Worm (Caenorhabditis elegans) whole organism, mixed stage, embryonic: ENCODE results near the gene C14B1.2.

Experiments
- M03D4.4 ChIP-seq: sonication (generic microtip); optimal IDR thresholded peaks from 2 replicates; lab custom pipeline; 2017; ENCODE audit warnings: mild to moderate bottlenecking, missing genetic modification characterization, missing compliant biosample characterization
- blmp-1 ChIP-seq: fragments of 150-350 bp; optimal IDR thresholded peaks from 2 replicates; lab custom pipeline; 2014; ENCODE audit warnings: missing biosample characterization, missing genetic modification characterization
- ceh-39 ChIP-seq: fragments of 150-350 bp; optimal IDR thresholded peaks from 2 replicates; lab custom pipeline; 2014; ENCODE audit warnings: missing biosample characterization, missing genetic modification characterization
- ces-1 ChIP-seq: fragments of 150-350 bp; optimal IDR thresholded peaks from 2 replicates; lab custom pipeline; 2014; ENCODE audit warnings: missing biosample characterization, missing genetic modification reagents, missing genetic modification characterization
- drap-1 ChIP-seq: fragments of 200-800 bp; sonication (Bioruptor generic); optimal IDR thresholded peaks from 3 replicates; lab custom pipeline; 2018; ENCODE audit warnings: mild to moderate bottlenecking, missing genetic modification characterization, missing compliant biosample characterization
- elt-1 ChIP-seq: sonication (generic microtip); optimal IDR thresholded peaks from 2 replicates; lab custom pipeline; 2017; ENCODE audit warnings: missing genetic modification characterization, mild to moderate bottlenecking, missing compliant biosample characterization, antibody characterized with exemption, moderate library complexity, borderline replicate concordance; ENCODE audit not compliant: insufficient read depth
- elt-3 ChIP-seq: fragments of 150-350 bp; optimal IDR thresholded peaks from 2 replicates; lab custom pipeline; 2014; ENCODE audit warnings: missing biosample characterization, missing genetic modification characterization
- flh-1 ChIP-seq: fragments of 200-800 bp; sonication (Bioruptor generic); optimal IDR thresholded peaks from 2 replicates; lab custom pipeline; 2018; ENCODE audit warnings: mild to moderate bottlenecking, missing genetic modification characterization, moderate library complexity, missing compliant biosample characterization
- ham-2 ChIP-seq: fragments of 200-800 bp; sonication (Bioruptor generic); optimal IDR thresholded peaks from 2 replicates; lab custom pipeline; 2018; ENCODE audit warnings: mild to moderate bottlenecking, missing genetic modification characterization, missing compliant biosample characterization
- hlh-1 ChIP-seq: fragments of 150-350 bp; optimal IDR thresholded peaks from 2 replicates; lab custom pipeline; 2014; ENCODE audit warnings: missing biosample characterization, missing genetic modification reagents, missing genetic modification characterization
- lin-13 ChIP-seq: fragments of 150-350 bp; optimal IDR thresholded peaks from 2 replicates; lab custom pipeline; 2014; ENCODE audit warnings: missing biosample characterization, missing genetic modification characterization
- lin-32 ChIP-seq: fragments of 200-800 bp; sonication (Bioruptor generic); optimal IDR thresholded peaks from 2 replicates; lab custom pipeline; 2018; ENCODE audit warnings: mild to moderate bottlenecking, missing genetic modification characterization, missing compliant biosample characterization
- lsy-2 ChIP-seq: fragments of 150-350 bp; optimal IDR thresholded peaks from 2 replicates; lab custom pipeline; 2014; ENCODE audit warnings: missing biosample characterization, missing genetic modification characterization
- mls-2 ChIP-seq: sonication (generic microtip); optimal IDR thresholded peaks from 2 replicates; lab custom pipeline; 2016; ENCODE audit warnings: mild to moderate bottlenecking, missing genetic modification characterization, moderate library complexity, missing compliant biosample characterization
- nhr-12 ChIP-seq: fragments of 150-350 bp; optimal IDR thresholded peaks from 2 replicates; lab custom pipeline; 2014; ENCODE audit warnings: missing biosample characterization, missing genetic modification characterization
- nhr-2 ChIP-seq: fragments of 150-350 bp; optimal IDR thresholded peaks from 2 replicates; lab custom pipeline; 2014; ENCODE audit warnings: missing biosample characterization, missing genetic modification characterization
- nhr-28 ChIP-seq: fragments of 150-350 bp; optimal IDR thresholded peaks from 2 replicates; lab custom pipeline; 2014; ENCODE audit warnings: missing biosample characterization, missing genetic modification characterization
- nhr-76 ChIP-seq: sonication (generic microtip); optimal IDR thresholded peaks from 2 replicates; lab custom pipeline; 2017; ENCODE audit warnings: missing biosample characterization, missing genetic modification characterization
- pha-4 ChIP-seq: fragments of 150-350 bp; optimal IDR thresholded peaks from 2 replicates; lab custom pipeline; 2018; ENCODE audit warnings: missing biosample characterization, missing genetic modification reagents, missing genetic modification characterization
- snpc-4 ChIP-seq: fragments of 150-350 bp; optimal IDR thresholded peaks from 2 replicates; lab custom pipeline; 2014; ENCODE audit warnings: missing biosample characterization, missing genetic modification characterization
- sptf-1 ChIP-seq: sonication (generic microtip); optimal IDR thresholded peaks from 2 replicates; lab custom pipeline; 2017; ENCODE audit warnings: mild to moderate bottlenecking, missing genetic modification characterization, moderate library complexity, missing compliant biosample characterization
- unc-120 ChIP-seq: sonication (generic microtip); optimal IDR thresholded peaks from 2 replicates; lab custom pipeline; 2017; ENCODE audit warnings: missing genetic modification characterization, missing compliant biosample characterization; ENCODE audit not compliant: poor library complexity, severe bottlenecking
- unc-39 ChIP-seq: fragments of 150-350 bp; optimal IDR thresholded peaks from 2 replicates; lab custom pipeline; 2014; ENCODE audit warnings: missing biosample characterization, missing genetic modification characterization
- unc-62 ChIP-seq: fragments of 150-350 bp; optimal IDR thresholded peaks from 2 replicates; lab custom pipeline; 2014; ENCODE audit warnings: missing biosample characterization, missing genetic modification reagents, missing genetic modification characterization
- ztf-11 ChIP-seq: fragments of 150-350 bp; optimal IDR thresholded peaks from 2 replicates; lab custom pipeline; 2014; ENCODE audit warnings: missing biosample characterization, missing genetic modification characterization

Gene C14B1.2

DNA sequence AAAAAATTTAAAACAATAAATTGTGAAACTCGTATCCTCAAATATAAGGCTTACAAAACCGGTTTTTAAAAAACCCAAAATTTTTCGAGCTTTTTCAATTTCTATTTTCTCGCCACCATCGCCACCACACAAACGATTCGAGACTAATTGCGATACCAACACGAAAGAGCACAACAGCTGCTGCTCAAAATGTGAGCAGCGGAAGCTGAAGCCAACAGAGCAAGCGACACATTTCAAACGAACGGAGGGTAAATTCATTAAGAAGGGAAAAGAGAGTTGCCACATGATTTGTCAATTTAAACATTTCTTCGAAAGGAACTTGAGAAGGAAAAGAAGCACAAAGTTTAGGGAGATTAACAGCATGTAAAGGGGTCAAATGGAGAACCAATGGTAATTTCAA lies 23.0 kb upstream of the C14B1.2 start:
- peak; percentile 17 for TF ChIP-seq lin-32 (GFP tag; lab: Kevin White, UChicago)
- no peak for TF ChIP-seq blmp-1
- TF ChIP-seq unc-120, result peak; percentile 5
- peak; percentile 87 for TF ChIP-seq ces-1 (GFP tag; lab: Kevin White, UChicago)
- no peak for TF ChIP-seq ceh-39 (tag; lab: Kevin White, UChicago)
- peak; percentile 92 for TF ChIP-seq hlh-1 (tag; lab: Kevin White, UChicago)
- peak; percentile 18 for TF ChIP-seq unc-62 (GFP tag; lab: Kevin White, UChicago)

DNA sequence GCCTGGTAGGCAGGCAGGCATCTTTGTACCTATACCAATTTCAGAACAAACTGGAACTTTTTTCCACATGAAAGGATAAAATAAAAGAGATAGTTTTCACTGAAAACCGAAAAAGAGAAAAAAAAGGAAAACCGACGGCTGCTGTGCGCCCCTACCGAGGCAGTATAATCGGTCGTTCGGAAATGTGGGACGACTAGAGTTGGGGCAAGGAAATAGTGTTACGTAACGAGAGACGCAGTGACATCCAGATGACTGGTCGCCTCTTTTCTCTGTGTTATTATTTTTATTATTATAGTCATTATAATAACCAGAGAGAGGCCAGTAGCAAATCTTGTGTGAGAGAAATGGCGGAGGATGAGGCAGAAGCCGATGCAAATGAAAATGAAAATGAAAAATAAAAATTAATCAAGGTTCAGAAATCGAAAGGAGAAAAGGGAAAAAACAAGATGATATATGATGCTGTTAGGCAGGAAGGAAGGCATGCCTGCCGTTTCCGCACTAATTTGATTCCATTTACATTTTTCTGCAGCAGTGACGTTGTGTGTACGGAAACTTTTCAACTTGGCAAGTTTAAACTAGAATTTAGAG lies 20.6 kb upstream of the C14B1.2 start:
- TF ChIP-seq flh-1, result no peak
- TF ChIP-seq ces-1 (GFP tag; lab: Kevin White, UChicago), result peak; percentile 55
- no peak for TF ChIP-seq lsy-2
- TF ChIP-seq blmp-1, result peak; percentile 86
- TF ChIP-seq mls-2 (tag; lab: Kevin White, UChicago), result peak; percentile 26
- TF ChIP-seq ham-2 (GFP tag; lab: Kevin White, UChicago), result no peak
- TF ChIP-seq ztf-11 (tag; lab: Kevin White, UChicago), result no peak

DNA sequence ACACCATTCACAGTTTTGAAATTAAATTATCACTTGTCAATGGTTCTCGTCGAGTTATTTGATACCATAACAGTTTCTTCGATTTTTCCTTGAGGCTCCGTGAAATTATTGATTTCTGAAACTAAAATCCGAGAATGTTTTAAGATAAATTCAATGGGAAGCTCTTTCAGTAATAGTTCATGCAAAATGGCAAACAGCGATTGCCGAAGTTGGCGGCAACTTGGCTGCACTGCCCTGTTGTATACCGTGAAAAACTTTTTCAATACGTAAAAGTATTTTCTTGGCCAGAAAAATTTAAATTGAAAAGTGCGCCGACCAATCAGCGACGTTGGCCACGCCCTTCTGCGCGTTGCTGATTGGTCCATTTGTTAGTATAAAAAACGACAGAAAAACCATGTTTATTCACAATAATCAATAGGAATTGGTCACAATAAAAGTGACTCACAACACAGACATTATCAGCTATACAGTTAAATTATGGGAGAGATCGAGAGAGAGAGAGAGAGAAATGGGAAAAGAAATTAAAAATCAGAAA lies 19.1 kb upstream of the C14B1.2 start:
- TF ChIP-seq nhr-12, result no peak

DNA sequence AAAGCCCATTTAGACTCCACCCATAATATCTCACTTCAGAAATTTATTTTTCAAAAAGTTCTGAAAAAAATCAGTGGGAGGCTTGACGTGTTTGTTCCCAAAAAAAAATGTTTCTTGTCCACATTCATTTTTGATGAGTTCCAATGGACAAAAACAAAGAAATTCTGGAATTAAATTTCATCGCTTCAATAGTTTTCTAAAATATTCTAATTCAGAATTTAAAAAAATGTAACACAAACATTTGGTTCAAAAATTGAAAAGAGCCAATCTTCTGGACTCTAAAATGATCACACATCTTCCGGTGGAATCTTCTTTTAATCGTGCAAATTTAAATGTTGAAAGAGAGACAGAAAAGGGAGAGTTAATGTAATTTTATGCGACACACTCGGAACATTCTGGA lies 9.5 kb upstream of the C14B1.2 start:
- no peak for TF ChIP-seq nhr-2
- TF ChIP-seq ces-1 (GFP tag; lab: Kevin White, UChicago), result peak; percentile 69

- TF ChIP-seq M03D4.4 (tag; lab: Kevin White, UChicago) (no peak), hlh-1 (tag; lab: Kevin White, UChicago) (no peak), nhr-2 (no peak), elt-3 (tag; lab: Kevin White, UChicago) (no peak), drap-1 (GFP tag; lab: Kevin White, UChicago) (no peak), blmp-1 (no peak), flh-1 (no peak), mls-2 (tag; lab: Kevin White, UChicago) (no peak), elt-1 (tag; lab: Kevin White, UChicago) (no peak), lsy-2 (no peak), nhr-76 (tag; lab: Kevin White, UChicago) (no peak), ces-1 (GFP tag; lab: Kevin White, UChicago) (no peak), unc-62 (GFP tag; lab: Kevin White, UChicago) (no peak), pha-4 (no peak), nhr-28 (tag; lab: Kevin White, UChicago) (no peak), lin-13 (tag; lab: Kevin White, UChicago) (no peak)
- TF ChIP-seq, all 35 proteins: peak for 0
Observed at ce11 chrIII:3694572-3694971, 7.5 kb upstream of the C14B1.2 start, which contains the start of gene npr-15. Gene npr-15, minus strand, starts transcription at chrIII:3694672.

DNA sequence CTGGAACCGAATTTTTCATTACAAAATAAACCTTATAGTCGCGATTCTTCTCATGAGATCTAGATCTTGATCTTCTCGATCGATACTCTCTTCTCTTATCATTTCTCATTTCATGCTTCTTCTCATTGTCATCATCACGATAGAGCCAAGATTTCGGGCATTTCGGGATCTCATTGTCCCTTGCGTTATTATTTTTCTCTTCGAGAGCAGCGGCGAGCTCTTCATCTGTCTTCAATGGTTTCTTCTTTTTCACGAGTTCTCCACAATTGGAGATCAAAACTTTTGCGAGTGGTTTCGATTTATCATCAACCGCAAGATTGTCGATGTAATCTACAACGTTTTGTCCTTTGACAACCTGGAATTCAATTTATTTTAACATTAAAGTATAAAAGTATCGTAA lies 3.7 kb upstream of the C14B1.2 start:
- TF ChIP-seq nhr-2 (no peak), snpc-4 (tag; lab: Kevin White, UChicago) (no peak), nhr-12 (no peak), ztf-11 (tag; lab: Kevin White, UChicago) (no peak), sptf-1 (no peak), unc-39 (no peak), nhr-76 (tag; lab: Kevin White, UChicago) (no peak), nhr-28 (tag; lab: Kevin White, UChicago) (no peak)
- TF ChIP-seq, all 35 proteins: peak for 0

DNA sequence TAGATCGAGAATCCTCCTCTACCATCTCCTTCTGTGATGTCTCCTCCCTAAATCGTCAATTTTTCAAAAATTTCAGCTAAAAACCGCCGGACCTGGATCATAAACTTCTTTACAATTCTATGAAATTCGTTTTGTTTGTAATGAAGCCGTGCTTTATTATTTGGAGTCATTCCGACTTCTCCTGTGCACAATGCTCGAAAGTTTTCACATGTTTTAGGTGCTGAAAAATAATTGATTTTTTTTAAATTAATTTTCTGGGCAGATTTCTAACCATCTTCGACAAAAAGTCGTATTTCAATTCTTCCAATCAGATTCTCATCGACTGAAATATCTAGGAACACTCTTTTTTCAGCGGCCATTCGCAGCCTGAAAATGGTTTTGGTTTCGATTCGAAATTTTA lies 2.8 kb upstream of the C14B1.2 start, which contains the start of gene cyn-9:
Gene cyn-9, minus strand, starts transcription at position 366 of the 400 bp plus-strand sequence.
- TF ChIP-seq nhr-12 (no peak), drap-1 (GFP tag; lab: Kevin White, UChicago) (no peak), ceh-39 (tag; lab: Kevin White, UChicago) (no peak)

ce11 chrIII:3703397-3703796 lies 1.3 kb downstream of the C14B1.2 start, which contains the start of gene C14B1.3:
Gene C14B1.3, plus strand, starts transcription at chrIII:3703564.
- no peak for TF ChIP-seq flh-1
- peak; percentile 5 for TF ChIP-seq lsy-2
